Fruit fly (Drosophila melanogaster) whole organism, embryonic: ENCODE data around the gene CG17839.

Source experiments
- Aef1 ChIP-seq: fragments of 200-800 bp; sonication (Bioruptor generic); IDR thresholded peaks from 3 replicates; pipeline ENCODE4 v1.3.6; 2022; ENCODE audit warnings: missing biosample characterization, missing genetic modification characterization
- Antp ChIP-seq: fragments of 200-800 bp; sonication (Bioruptor generic); optimal IDR thresholded peaks from 3 replicates; lab custom pipeline; 2016; ENCODE audit warnings: missing biosample characterization, missing genetic modification characterization
- Awh ChIP-seq: fragments of 200-800 bp; sonication (Bioruptor generic); IDR thresholded peaks from 2 replicates; pipeline ENCODE4, ENCODE4 v1.3.6; 2022; ENCODE audit warnings: missing biosample characterization, missing genetic modification characterization
- CG10543 ChIP-seq: fragments of 200-800 bp; sonication (Bioruptor generic); optimal IDR thresholded peaks from 3 replicates; lab custom pipeline; 2017; ENCODE audit warnings: missing biosample characterization, mild to moderate bottlenecking, missing genetic modification characterization, moderate library complexity
- CG11398 ChIP-seq: fragments of 200-800 bp; sonication (Bioruptor generic); optimal IDR thresholded peaks from 2 replicates; lab custom pipeline; 2016; ENCODE audit warnings: missing biosample characterization, missing genetic modification characterization
- CG11560 ChIP-seq: fragments of 200-800 bp; sonication (Bioruptor generic); IDR thresholded peaks from 3 replicates; pipeline ENCODE4 v1.3.6; 2022; ENCODE audit warnings: missing biosample characterization, missing genetic modification characterization
- CG12155 ChIP-seq: fragments of 200-800 bp; sonication (Bioruptor generic); optimal IDR thresholded peaks from 3 replicates; lab custom pipeline; 2016; ENCODE audit warnings: missing biosample characterization, missing genetic modification characterization
- CG12659 ChIP-seq: fragments of 200-800 bp; sonication (Bioruptor generic); optimal IDR thresholded peaks from 3 replicates; lab custom pipeline; 2017; ENCODE audit warnings: mild to moderate bottlenecking, missing biosample characterization, missing genetic modification reagents, missing genetic modification characterization
- CG13624 ChIP-seq: fragments of 200-800 bp; sonication (Bioruptor generic); optimal IDR thresholded peaks from 2 replicates; lab custom pipeline; 2016; ENCODE audit warnings: missing biosample characterization, missing genetic modification characterization
- CG14441 ChIP-seq: fragments of 200-800 bp; sonication (Bioruptor generic); IDR thresholded peaks from 2 replicates; pipeline ENCODE4 v1.3.6; 2022; ENCODE audit warnings: missing biosample characterization, missing genetic modification characterization
- CG15479 ChIP-seq: fragments of 200-800 bp; sonication (Bioruptor generic); optimal IDR thresholded peaks from 3 replicates; lab custom pipeline; 2019; ENCODE audit warnings: missing biosample characterization, mild to moderate bottlenecking, missing genetic modification characterization, moderate library complexity
- CG15601 ChIP-seq: fragments of 200-800 bp; sonication (Bioruptor generic); optimal IDR thresholded peaks from 3 replicates; lab custom pipeline; 2019; ENCODE audit warnings: missing biosample characterization, mild to moderate bottlenecking, missing genetic modification characterization, moderate library complexity
- CG18599 ChIP-seq: fragments of 200-800 bp; sonication (Bioruptor generic); optimal IDR thresholded peaks from 3 replicates; lab custom pipeline; 2017; ENCODE audit warnings: missing biosample characterization, missing genetic modification characterization, mild to moderate bottlenecking, moderate library complexity, missing genetic modification reagents
- CG3847 ChIP-seq: fragments of 200-800 bp; sonication (Bioruptor generic); IDR thresholded peaks from 2 replicates; pipeline ENCODE4 v1.3.6; 2022; ENCODE audit warnings: missing biosample characterization, missing genetic modification characterization
- CG4617 ChIP-seq: fragments of 200-800 bp; sonication (Bioruptor generic); optimal IDR thresholded peaks from 3 replicates; lab custom pipeline; 2016; ENCODE audit warnings: missing biosample characterization, missing genetic modification characterization, borderline replicate concordance
- CG4820 ChIP-seq: fragments of 200-800 bp; sonication (Bioruptor generic); optimal IDR thresholded peaks from 3 replicates; lab custom pipeline; 2016; ENCODE audit warnings: missing biosample characterization, missing genetic modification characterization
- CG7786 ChIP-seq: fragments of 200-800 bp; sonication (Bioruptor generic); optimal IDR thresholded peaks from 2 replicates; lab custom pipeline; 2016; ENCODE audit warnings: missing biosample characterization, missing genetic modification characterization
- CG8359 ChIP-seq: fragments of 200-800 bp; sonication (Bioruptor generic); optimal IDR thresholded peaks from 2 replicates; lab custom pipeline; 2017; ENCODE audit warnings: missing biosample characterization, mild to moderate bottlenecking, missing genetic modification characterization, borderline replicate concordance
- CG8765 ChIP-seq: fragments of 200-800 bp; sonication (Bioruptor generic); IDR thresholded peaks from 2 replicates; pipeline ENCODE4 v1.3.6; 2022; ENCODE audit warnings: missing biosample characterization, missing genetic modification characterization
- CoRest ChIP-seq: fragments of 200-800 bp; sonication (Bioruptor generic); optimal IDR thresholded peaks from 3 replicates; lab custom pipeline; 2018; ENCODE audit warnings: missing biosample characterization, mild to moderate bottlenecking, missing genetic modification characterization, moderate library complexity
- Dip3 ChIP-seq: fragments of 200-800 bp; sonication (Bioruptor generic); optimal IDR thresholded peaks from 3 replicates; lab custom pipeline; 2016; ENCODE audit warnings: missing biosample characterization, missing genetic modification characterization
- Doc2 ChIP-seq: fragments of 200-800 bp; sonication (Bioruptor generic); IDR thresholded peaks from 2 replicates; pipeline ENCODE4 v1.3.6; 2022; ENCODE audit warnings: missing biosample characterization, missing genetic modification characterization
- Ets97D ChIP-seq: fragments of 200-800 bp; sonication (Bioruptor generic); optimal IDR thresholded peaks from 3 replicates; lab custom pipeline; 2016; ENCODE audit warnings: missing biosample characterization, missing genetic modification characterization
- GATAe ChIP-seq: fragments of 200-800 bp; sonication (Bioruptor generic); conservative IDR thresholded peaks from 2 replicates; pipeline ENCODE4 v1.3.6; 2022; ENCODE audit warnings: missing biosample characterization, missing genetic modification characterization
- HHEX ChIP-seq: fragments of 200-800 bp; sonication (Bioruptor generic); optimal IDR thresholded peaks from 3 replicates; lab custom pipeline; 2017; ENCODE audit warnings: missing biosample characterization, mild to moderate bottlenecking, missing genetic modification characterization, missing genetic modification reagents
- Lpt ChIP-seq: fragments of >200 bp; optimal IDR thresholded peaks from 2 replicates; lab custom pipeline; 2018; ENCODE audit warnings: missing biosample characterization, missing genetic modification characterization
- Med ChIP-seq: fragments of 200-800 bp; sonication (Bioruptor generic); peaks from one replicate; lab custom pipeline; 2016; ENCODE audit warnings: missing biosample characterization, missing genetic modification characterization, mild to moderate bottlenecking, inconsistent platforms, moderate library complexity
- NFAT ChIP-seq: fragments of 200-800 bp; sonication (Bioruptor generic); IDR thresholded peaks from 2 replicates; pipeline ENCODE4 v1.3.6; 2022; ENCODE audit warnings: missing biosample characterization, missing genetic modification characterization
- NK7.1 ChIP-seq: fragments of 200-800 bp; sonication (Bioruptor generic); optimal IDR thresholded peaks from 3 replicates; lab custom pipeline; 2016; ENCODE audit warnings: missing biosample characterization, missing genetic modification characterization
- Neu2 ChIP-seq: fragments of 200-800 bp; sonication (Bioruptor generic); optimal IDR thresholded peaks from 3 replicates; lab custom pipeline; 2016; ENCODE audit warnings: missing biosample characterization, missing genetic modification characterization, borderline replicate concordance
- Rfx ChIP-seq: fragments of 200-800 bp; sonication (Bioruptor generic); IDR thresholded peaks from 2 replicates; pipeline ENCODE4 v1.3.6; 2022; ENCODE audit warnings: missing biosample characterization, missing genetic modification characterization
- Sry-δ ChIP-seq: fragments of 200-800 bp; sonication (Bioruptor generic); optimal IDR thresholded peaks from 2 replicates; lab custom pipeline; 2016; ENCODE audit warnings: missing biosample characterization, missing genetic modification characterization
- Taf1 ChIP-seq: fragments of 200-800 bp; sonication (Bioruptor generic); IDR thresholded peaks from 2 replicates; pipeline ENCODE4 v1.3.6; 2022; ENCODE audit warnings: missing biosample characterization, missing genetic modification characterization
- bowl ChIP-seq: fragments of 200-800 bp; sonication (Bioruptor generic); IDR thresholded peaks from 2 replicates; pipeline ENCODE4 v1.3.6; 2022; ENCODE audit warnings: missing biosample characterization, missing genetic modification characterization
- chinmo ChIP-seq: fragments of 200-800 bp; sonication (Bioruptor generic); IDR thresholded peaks from 4 replicates; pipeline ENCODE4 v1.3.6; 2022; ENCODE audit warnings: missing biosample characterization, missing genetic modification characterization; ENCODE audit not compliant: partially characterized antibody
- ems ChIP-seq: fragments of 200-800 bp; sonication (Bioruptor generic); optimal IDR thresholded peaks from 3 replicates; lab custom pipeline; 2016; ENCODE audit warnings: missing biosample characterization, missing genetic modification characterization
- gce ChIP-seq: fragments of 200-800 bp; sonication (Bioruptor generic); IDR thresholded peaks from 3 replicates; pipeline ENCODE4 v1.3.6; 2022; ENCODE audit warnings: missing biosample characterization, missing genetic modification characterization
- gem ChIP-seq: fragments of 200-800 bp; sonication (Bioruptor generic); optimal IDR thresholded peaks from 2 replicates; lab custom pipeline; 2019; ENCODE audit warnings: missing biosample characterization, mild to moderate bottlenecking, missing genetic modification characterization, moderate library complexity
- gsb ChIP-seq: fragments of 200-800 bp; sonication (Bioruptor generic); IDR thresholded peaks from 2 replicates; pipeline ENCODE4 v1.3.6; 2022; ENCODE audit warnings: missing biosample characterization, missing genetic modification characterization
- h ChIP-seq: fragments of >200 bp; optimal IDR thresholded peaks from 2 replicates; lab custom pipeline; 2017
- jing ChIP-seq: fragments of 200-800 bp; sonication (Bioruptor generic); optimal IDR thresholded peaks from 2 replicates; lab custom pipeline; 2018; ENCODE audit warnings: missing biosample characterization, mild to moderate bottlenecking, missing genetic modification characterization
- lab ChIP-seq: fragments of 200-800 bp; sonication (Bioruptor generic); optimal IDR thresholded peaks from 3 replicates; lab custom pipeline; 2017; ENCODE audit warnings: missing biosample characterization, missing genetic modification characterization, mild to moderate bottlenecking, moderate library complexity, missing genetic modification reagents
- nom ChIP-seq: fragments of 200-800 bp; sonication (Bioruptor generic); optimal IDR thresholded peaks from 2 replicates; lab custom pipeline; 2017; ENCODE audit warnings: missing biosample characterization, missing genetic modification characterization, mild to moderate bottlenecking, moderate library complexity, missing genetic modification reagents
- peb ChIP-seq: fragments of 200-800 bp; sonication (Bioruptor generic); IDR thresholded peaks from 2 replicates; pipeline ENCODE4 v1.3.6; 2022; ENCODE audit warnings: missing biosample characterization, missing genetic modification characterization
- psq ChIP-seq: fragments of 200-800 bp; sonication (Bioruptor generic); optimal IDR thresholded peaks from 2 replicates; lab custom pipeline; 2017; ENCODE audit warnings: missing biosample characterization, missing genetic modification characterization
- pum ChIP-seq: fragments of 200-800 bp; sonication (Bioruptor generic); optimal IDR thresholded peaks from 2 replicates; lab custom pipeline; 2016; ENCODE audit warnings: missing biosample characterization, missing genetic modification characterization
- sob ChIP-seq: fragments of 200-800 bp; sonication (Bioruptor generic); IDR thresholded peaks from 2 replicates; pipeline ENCODE4 v1.3.6; 2022; ENCODE audit warnings: missing biosample characterization, missing genetic modification characterization
- stc ChIP-seq: fragments of 200-800 bp; sonication (Bioruptor generic); IDR thresholded peaks from 2 replicates; pipeline ENCODE4 v1.3.6; 2022; ENCODE audit warnings: missing biosample characterization, missing genetic modification characterization
- stwl ChIP-seq: fragments of 200-800 bp; sonication (Bioruptor generic); optimal IDR thresholded peaks from 3 replicates; lab custom pipeline; 2018; ENCODE audit warnings: missing biosample characterization, mild to moderate bottlenecking, missing genetic modification characterization, moderate library complexity
- vvl ChIP-seq: fragments of 200-800 bp; sonication (Bioruptor generic); IDR thresholded peaks from 2 replicates; pipeline ENCODE4 v1.3.6; 2022; ENCODE audit warnings: missing biosample characterization, missing genetic modification characterization
- zen ChIP-seq: fragments of 200-800 bp; sonication (Bioruptor generic); optimal IDR thresholded peaks from 3 replicates; lab custom pipeline; 2018; ENCODE audit warnings: missing biosample characterization, mild to moderate bottlenecking, missing genetic modification characterization, moderate library complexity
- zfh2 ChIP-seq: fragments of 200-800 bp; sonication (Bioruptor generic); optimal IDR thresholded peaks from 2 replicates; lab custom pipeline; 2016; ENCODE audit warnings: missing biosample characterization, missing genetic modification characterization

Gene CG17839

dm6 chr3L:14785492-14785916 lies 19.4 kb upstream of the CG17839 start (continued):
- TF ChIP-seq CG11398 (no peak), CG18599 (GFP tag; lab: Kevin White, UChicago) (peak; percentile 42), CG14441 (GFP tag; lab: Robert Waterston, UW) (peak; percentile 45), bowl (no peak), ems (GFP tag; lab: Kevin White, UChicago) (no peak), CoRest (no peak), GATAe (no peak), Lpt (GFP tag; lab: Kevin White, UChicago) (no peak), CG15601 (tag; lab: Kevin White, UChicago) (no peak), Med (GFP tag; lab: Kevin White, UChicago) (peak; percentile 90), CG8359 (GFP tag; lab: Kevin White, UChicago) (no peak), Sry-δ (no peak), Doc2 (no peak), CG7786 (GFP tag; lab: Kevin White, UChicago) (peak; percentile 16), Neu2 (GFP tag; lab: Kevin White, UChicago) (no peak), Aef1 (GFP tag; lab: Robert Waterston, UW) (no peak), nom (peak; percentile 59), CG8765 (GFP tag; lab: Robert Waterston, UW) (no peak), Rfx (GFP tag; lab: Robert Waterston, UW) (peak; percentile 53), CG12155 (GFP tag; lab: Kevin White, UChicago) (peak; percentile 20), lab (peak; percentile 51), sob (GFP tag; lab: Robert Waterston, UW) (0 out of 2 replicates have a peak, but pooled peaks have one; percentile 16), NFAT (GFP tag; lab: Robert Waterston, UW) (no peak), gce (GFP tag; lab: Robert Waterston, UW) (no peak), Ets97D (GFP tag; lab: Kevin White, UChicago) (no peak), peb (peak; percentile 50; the same call in 1 of the 2 replicates), CG4617 (GFP tag; lab: Kevin White, UChicago) (no peak), CG13624 (GFP tag; lab: Kevin White, UChicago) (no peak), jing (GFP tag; lab: Kevin White, UChicago) (no peak), psq (GFP tag; lab: Kevin White, UChicago) (no peak), pum (GFP tag; lab: Kevin White, UChicago) (peak; percentile 28), gsb (no peak), gem (tag; lab: Kevin White, UChicago) (peak; percentile 24), h (lab: Kevin White, UChicago) (no peak), NK7.1 (GFP tag; lab: Kevin White, UChicago) (no peak), vvl (no peak), stwl (no peak), Antp (GFP tag; lab: Kevin White, UChicago) (no peak), Awh (GFP tag; lab: Robert Waterston, UW) (no peak), Dip3 (GFP tag; lab: Kevin White, UChicago) (no peak), chinmo (GFP tag; lab: Robert Waterston, UW) (peak; percentile 90; the same call in 1 of the 4 replicates), zfh2 (GFP tag; lab: Kevin White, UChicago) (peak; percentile 44), CG4820 (GFP tag; lab: Kevin White, UChicago) (no peak), Taf1 (no peak), stc (GFP tag; lab: Robert Waterston, UW) (0 out of 2 replicates have a peak, but pooled peaks have one; percentile 35), HHEX (GFP tag; lab: Kevin White, UChicago) (no peak), CG10543 (no peak), CG3847 (no peak), CG15479 (peak; percentile 89), CG12659 (no peak), CG11560 (no peak), zen (tag; lab: Kevin White, UChicago) (no peak)
